Worm (Caenorhabditis elegans): ENCODE results near the gene unc-130.

The unc-130 gene

DNA sequence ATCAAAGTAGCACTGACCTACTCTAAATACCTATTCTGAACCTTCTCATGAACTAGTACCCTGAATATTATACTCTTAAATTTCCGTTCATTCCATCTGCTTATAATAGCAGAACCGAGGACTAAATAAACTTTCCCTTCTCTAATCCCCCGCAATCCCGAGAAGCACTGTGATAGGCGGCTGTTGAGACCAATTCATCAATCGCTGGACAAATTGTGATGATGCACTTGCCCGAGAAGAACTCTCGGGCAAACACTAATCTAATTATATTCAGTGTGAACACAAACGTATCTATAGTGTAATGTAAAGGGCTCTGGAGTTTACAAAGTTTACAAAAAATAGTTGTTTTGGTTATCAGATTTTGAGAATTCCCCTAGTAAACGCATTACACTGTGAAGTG, 6.9 kb upstream of the unc-130 start:
- TF ChIP-seq alr-1 (tag; optimal IDR thresholded peaks at IDR 0.05) (no peak), lsy-2 (tag; optimal IDR thresholded peaks at IDR 0.05) (no peak), F13H6.1 (tag; optimal IDR thresholded peaks at IDR 0.05) (no peak), nhr-6 (tag; optimal IDR thresholded peaks at IDR 0.05) (no peak), mbf-1 (tag; optimal IDR thresholded peaks at IDR 0.05) (no peak), nhr-23 (tag; optimal IDR thresholded peaks at IDR 0.05) (no peak)

DNA sequence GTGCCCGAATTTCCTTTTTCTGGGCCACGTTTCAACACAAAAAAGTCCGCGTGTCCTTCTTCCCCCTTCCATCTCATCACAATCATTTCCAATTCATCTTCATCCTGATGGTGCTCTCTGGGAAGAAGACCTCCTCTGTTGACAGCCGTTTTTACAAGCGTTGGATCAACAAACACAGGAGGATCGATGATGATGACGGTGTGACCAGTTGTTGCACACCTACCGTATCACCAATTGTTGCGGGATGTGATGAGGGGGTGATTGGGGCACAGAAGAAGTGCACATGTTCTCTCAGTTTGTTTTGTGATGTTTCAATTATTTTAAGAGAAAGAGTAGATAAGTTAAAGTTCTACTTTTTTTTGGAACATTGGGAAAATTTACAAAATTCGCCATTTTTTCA, 6.3 kb upstream of the unc-130 start:
- no peak for TF ChIP-seq nhr-12 (tag; optimal IDR thresholded peaks at IDR 0.05)
- no peak for TF ChIP-seq gmeb-1 (tag; optimal IDR thresholded peaks at IDR 0.05)
- peak; percentile 47 for TF ChIP-seq nhr-129 (tag; optimal IDR thresholded peaks at IDR 0.05)

DNA sequence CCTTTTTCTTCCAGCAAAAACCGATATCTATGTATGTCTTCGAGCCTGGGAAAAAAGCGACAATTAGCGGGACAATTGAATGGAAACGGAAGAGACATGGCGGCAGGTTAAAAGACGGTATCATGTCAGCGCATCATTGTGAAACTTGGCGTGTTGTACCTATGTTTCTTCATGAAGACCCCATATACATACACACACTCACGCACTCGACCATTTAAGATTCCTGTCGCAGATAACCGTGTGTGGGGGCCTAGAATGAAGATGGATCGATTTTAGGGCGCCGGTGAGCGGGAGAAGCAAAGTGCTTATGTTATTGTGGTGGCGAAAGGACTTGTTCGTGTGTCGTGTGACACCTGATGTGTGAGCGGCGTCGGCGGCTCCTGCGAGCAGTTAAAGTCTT, 4.9 kb upstream of the unc-130 start:
- TF ChIP-seq ztf-1 (GFP tag; conservative IDR thresholded peaks at IDR 0.05): no peak
- peak; percentile 84 for TF ChIP-seq ceh-16 (tag; optimal IDR thresholded peaks at IDR 0.05)
- no peak for TF ChIP-seq mab-5 (tag; optimal IDR thresholded peaks at IDR 0.05)

DNA sequence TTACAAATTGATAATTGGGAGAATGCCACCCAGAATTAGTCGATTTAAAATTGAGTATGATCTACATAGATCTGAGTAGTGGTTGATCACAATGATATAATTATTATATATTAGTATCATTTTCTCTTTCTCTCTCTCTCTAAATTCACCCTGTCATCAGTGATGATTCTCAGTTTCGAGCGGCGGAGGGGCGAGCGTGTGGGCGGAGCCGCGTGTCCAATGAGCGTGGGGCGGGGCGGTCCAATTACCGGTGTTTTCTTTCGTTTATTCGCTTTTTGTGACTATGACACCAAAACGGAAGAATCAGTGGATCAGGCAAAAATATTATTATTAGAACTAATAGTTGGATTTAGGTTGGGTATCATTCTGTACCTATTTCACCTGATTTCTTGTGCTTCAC, 1.8 kb upstream of the unc-130 start:
- TF ChIP-seq lsy-2 (tag; optimal IDR thresholded peaks at IDR 0.05) (peak in 1 of 2 experiments; percentile 36), ceh-82 (tag; optimal IDR thresholded peaks at IDR 0.05) (no peak), gmeb-1 (tag; optimal IDR thresholded peaks at IDR 0.05) (no peak), egl-27 (tag; optimal IDR thresholded peaks at IDR 0.05) (no peak), R02D3.7 (tag; optimal IDR thresholded peaks at IDR 0.05) (no peak), nhr-11 (tag; optimal IDR thresholded peaks at IDR 0.05) (no peak)

DNA sequence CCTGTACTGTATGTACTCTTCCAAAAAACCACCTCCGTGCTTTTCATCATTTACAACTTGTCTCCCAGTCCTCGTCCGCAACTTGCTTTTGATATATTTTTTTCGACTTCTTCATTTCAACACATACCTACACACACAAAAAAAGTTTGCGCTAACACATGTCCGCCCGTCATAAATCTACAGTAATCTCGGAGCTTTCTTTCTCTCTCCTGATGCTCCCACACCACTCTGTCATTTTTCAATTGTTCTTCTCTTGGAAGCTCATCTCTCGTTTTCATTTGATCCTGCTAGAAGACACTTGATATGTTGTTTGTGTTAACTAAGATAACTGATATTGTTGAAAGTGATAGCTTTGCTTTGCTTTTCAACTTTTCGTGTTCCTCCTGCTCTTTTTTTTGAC, 589 bp upstream of the unc-130 start:
- TF ChIP-seq nhr-21 (tag; optimal IDR thresholded peaks at IDR 0.05) (no peak), lsy-2 (tag; optimal IDR thresholded peaks at IDR 0.05) (peak in 1 of 2 experiments; percentile 66), nhr-25 (tag; optimal IDR thresholded peaks at IDR 0.05) (no peak), Y55F3AM.14 (GFP tag; optimal IDR thresholded peaks at IDR 0.05) (no peak), mbf-1 (tag; optimal IDR thresholded peaks at IDR 0.05) (no peak), nhr-237 (tag; optimal IDR thresholded peaks at IDR 0.05) (no peak), alr-1 (tag; optimal IDR thresholded peaks at IDR 0.05) (no peak), mab-5 (tag; optimal IDR thresholded peaks at IDR 0.05) (no peak), unc-55 (GFP tag; optimal IDR thresholded peaks at IDR 0.05) (no peak), lin-13 (GFP tag; optimal IDR thresholded peaks at IDR 0.05) (no peak), ztf-11 (tag; optimal IDR thresholded peaks at IDR 0.05) (no peak), C34F6.9 (tag; optimal IDR thresholded peaks at IDR 0.05) (no peak), nhr-129 (tag; optimal IDR thresholded peaks at IDR 0.05) (peak; percentile 1), gmeb-1 (tag; optimal IDR thresholded peaks at IDR 0.05) (no peak), ceh-16 (tag; optimal IDR thresholded peaks at IDR 0.05) (no peak)

DNA sequence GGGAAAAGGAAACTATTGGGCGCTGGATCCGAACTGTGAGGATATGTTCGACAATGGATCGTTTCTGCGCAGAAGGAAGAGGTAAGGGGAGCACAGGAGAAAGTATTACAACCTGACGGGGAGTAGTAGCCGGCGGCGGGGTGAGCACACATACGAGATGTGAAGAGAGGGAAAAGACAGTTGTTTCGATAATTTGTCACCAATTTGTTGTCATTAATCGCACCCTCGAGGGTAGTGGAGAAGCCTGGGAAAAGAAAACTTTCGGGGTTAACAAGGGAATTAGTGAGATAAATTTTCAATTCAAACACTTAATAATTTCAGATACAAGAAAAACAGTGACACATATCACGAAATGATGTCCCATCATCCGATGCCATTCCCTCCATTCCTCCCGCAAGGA, 1.2 kb downstream of the unc-130 start:
- TF ChIP-seq alr-1 (tag; optimal IDR thresholded peaks at IDR 0.05) (no peak), mdl-1 (tag; optimal IDR thresholded peaks at IDR 0.05) (no peak), skn-1 (tag; optimal IDR thresholded peaks at IDR 0.05) (no peak), ztf-11 (tag; optimal IDR thresholded peaks at IDR 0.05) (no peak), nhr-77 (tag; optimal IDR thresholded peaks at IDR 0.05) (no peak)

DNA sequence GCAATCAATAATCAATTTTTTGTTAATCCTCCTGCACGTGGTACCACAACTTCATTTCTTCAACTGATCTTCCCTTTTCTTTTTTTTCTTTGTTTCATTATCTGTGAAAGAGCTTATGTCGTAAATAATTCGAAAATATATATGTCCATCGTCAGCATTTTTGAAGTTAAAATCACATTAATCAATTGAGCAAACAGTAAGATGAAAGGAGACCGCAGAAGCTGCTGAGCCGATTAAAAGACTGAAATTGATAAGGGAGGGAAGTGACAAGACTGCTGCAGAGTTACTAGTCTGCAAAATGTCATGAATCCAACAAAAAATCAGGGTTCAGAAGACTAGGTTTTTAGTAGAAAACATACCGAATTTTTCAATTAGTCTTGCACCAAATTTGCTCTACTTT, 2.0 kb downstream of the unc-130 start:
- TF ChIP-seq alr-1 (tag; optimal IDR thresholded peaks at IDR 0.05) (no peak), fos-1 (tag; optimal IDR thresholded peaks at IDR 0.05) (peak; percentile 46)

DNA sequence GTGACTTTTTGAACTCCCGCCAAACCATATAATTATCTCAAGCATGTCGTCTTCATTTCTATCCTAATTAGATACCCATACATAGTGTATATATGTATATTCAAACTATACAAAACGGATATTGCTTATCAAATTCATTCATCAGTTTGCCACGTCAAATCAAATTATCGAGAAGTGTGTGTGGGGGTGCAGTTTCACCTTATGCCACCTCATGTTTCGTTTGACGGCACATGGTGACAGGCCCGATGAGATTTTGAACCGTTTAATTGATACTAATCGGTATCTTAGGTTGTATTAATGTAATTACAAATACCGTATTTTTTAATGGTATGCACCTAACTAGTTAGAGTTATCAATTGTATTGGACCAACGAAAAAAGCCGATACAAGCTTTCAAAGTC, 2.9 kb downstream of the unc-130 start:
- TF ChIP-seq ama-1 (optimal IDR thresholded peaks at IDR 0.05) (no peak), ZK546.5 (tag; optimal IDR thresholded peaks at IDR 0.05) (no peak), nhr-10 (tag; optimal IDR thresholded peaks at IDR 0.05) (no peak), elt-1 (tag; optimal IDR thresholded peaks at IDR 0.05) (no peak), mab-5 (tag; optimal IDR thresholded peaks at IDR 0.05) (no peak), nhr-23 (tag; optimal IDR thresholded peaks at IDR 0.05) (no peak), C34F6.9 (tag; optimal IDR thresholded peaks at IDR 0.05) (no peak), elt-3 (tag; optimal IDR thresholded peaks at IDR 0.05) (no peak), fos-1 (tag; optimal IDR thresholded peaks at IDR 0.05) (no peak), mdl-1 (tag; optimal IDR thresholded peaks at IDR 0.05) (no peak), ztf-4 (tag; optimal IDR thresholded peaks at IDR 0.05) (no peak), lin-11 (tag; optimal IDR thresholded peaks at IDR 0.05) (no peak), nhr-6 (tag; optimal IDR thresholded peaks at IDR 0.05) (no peak), ceh-82 (tag; optimal IDR thresholded peaks at IDR 0.05) (no peak), nhr-77 (tag; optimal IDR thresholded peaks at IDR 0.05) (no peak), nhr-129 (tag; optimal IDR thresholded peaks at IDR 0.05) (no peak), skn-1 (tag; optimal IDR thresholded peaks at IDR 0.05) (no peak), lin-13 (GFP tag; optimal IDR thresholded peaks at IDR 0.05) (no peak)

Data from whole organism, L2 larva.